Worm (Caenorhabditis elegans) whole organism, midembryonic: ENCODE measurements around the gene cpna-3.

Source experiments
- T22C8.4 ChIP-seq: fragments of 200-800 bp; sonication (Bioruptor generic); IDR thresholded peaks from 2 replicates; pipeline ENCODE4 v1.3.6; 2022; ENCODE audit warnings: missing genetic modification characterization, missing compliant biosample characterization
- cog-1 ChIP-seq: sonication (generic microtip); optimal IDR thresholded peaks from 2 replicates; lab custom pipeline; 2016; ENCODE audit warnings: missing genetic modification characterization, missing compliant biosample characterization
- flt-1 ChIP-seq: fragments of 200-800 bp; sonication (Bioruptor generic); IDR thresholded peaks from 2 replicates; pipeline ENCODE4 v1.3.6; 2022; ENCODE audit warnings: missing genetic modification characterization, missing compliant biosample characterization
- klf-2 ChIP-seq: fragments of 200-800 bp; sonication (Bioruptor generic); conservative IDR thresholded peaks from 2 replicates; pipeline ENCODE4 v1.3.6; 2022; ENCODE audit warnings: missing genetic modification reagents, missing genetic modification characterization, missing compliant biosample characterization
- med-1 ChIP-seq: sonication (generic microtip); optimal IDR thresholded peaks from 2 replicates; lab custom pipeline; 2017; ENCODE audit warnings: missing genetic modification characterization, mild to moderate bottlenecking, missing compliant biosample characterization, antibody characterized with exemption, missing genetic modification reagents; ENCODE audit not compliant: insufficient read depth
- ref-1 ChIP-seq: fragments of 200-800 bp; sonication (Bioruptor generic); conservative IDR thresholded peaks from 2 replicates; pipeline ENCODE4 v1.3.6; 2022; ENCODE audit warnings: missing genetic modification reagents, missing genetic modification characterization, missing compliant biosample characterization
- tab-1 ChIP-seq: fragments of 200-800 bp; sonication (Bioruptor generic); IDR thresholded peaks from 2 replicates; pipeline ENCODE4 v1.3.6; 2022; ENCODE audit warnings: missing genetic modification characterization, missing compliant biosample characterization
- ztf-23 ChIP-seq: fragments of 200-800 bp; sonication (Bioruptor generic); IDR thresholded peaks from 2 replicates; pipeline ENCODE4 v1.3.6; 2022; ENCODE audit warnings: missing genetic modification reagents, missing genetic modification characterization, missing compliant biosample characterization

ce11 chrIV:9094356-9094755 lies 2.3 kb upstream of the cpna-3 start, which contains the start of gene mrpl-42:
- TF ChIP-seq ztf-23, result no peak
- no peak for TF ChIP-seq med-1 (GFP tag; lab: Kevin White, UChicago)
- TF ChIP-seq tab-1 (GFP tag; lab: Robert Waterston, UW), result no peak
- no peak for TF ChIP-seq T22C8.4
- no peak for TF ChIP-seq flt-1 (GFP tag; lab: Robert Waterston, UW)
- TF ChIP-seq ref-1 (GFP tag; lab: Robert Waterston, UW), result no peak
- TF ChIP-seq cog-1 (tag; lab: Kevin White, UChicago), result no peak
- TF ChIP-seq klf-2 (GFP tag; lab: Robert Waterston, UW), result no peak
